Worm (Caenorhabditis elegans) whole organism, late embryonic: ENCODE data around the gene mtpn-1.

Experiments
- C38D4.7 ChIP-seq: fragments of 200-800 bp; sonication (Bioruptor generic); optimal IDR thresholded peaks from 2 replicates; lab custom pipeline; 2018; ENCODE audit warnings: mild to moderate bottlenecking, missing genetic modification characterization, moderate library complexity, missing compliant biosample characterization
- F13H6.1 ChIP-seq: sonication (generic microtip); optimal IDR thresholded peaks from 2 replicates; lab custom pipeline; 2016; ENCODE audit warnings: missing genetic modification characterization, missing compliant biosample characterization
- K02D7.2 ChIP-seq: sonication (generic microtip); optimal IDR thresholded peaks from 2 replicates; lab custom pipeline; 2017; ENCODE audit warnings: mild to moderate bottlenecking, missing genetic modification characterization, missing compliant biosample characterization
- T23F11.4 ChIP-seq: fragments of 200-800 bp; sonication (Bioruptor generic); optimal IDR thresholded peaks from 2 replicates; lab custom pipeline; 2018; ENCODE audit warnings: mild to moderate bottlenecking, missing genetic modification characterization, missing compliant biosample characterization
- Y22D7AL.16 ChIP-seq: sonication (generic microtip); optimal IDR thresholded peaks from 2 replicates; lab custom pipeline; 2016; ENCODE audit warnings: missing genetic modification characterization, missing compliant biosample characterization
- ahr-1 ChIP-seq: sonication (generic microtip); optimal IDR thresholded peaks from 2 replicates; lab custom pipeline; 2016; ENCODE audit warnings: missing genetic modification characterization, missing compliant biosample characterization
- ceh-18 ChIP-seq: sonication (generic microtip); optimal IDR thresholded peaks from 2 replicates; lab custom pipeline; 2016; ENCODE audit warnings: missing genetic modification characterization, missing compliant biosample characterization
- ceh-2 ChIP-seq: sonication (generic microtip); optimal IDR thresholded peaks from 2 replicates; lab custom pipeline; 2016; ENCODE audit warnings: missing genotype, missing genetic modification characterization, missing compliant biosample characterization
- ceh-22 ChIP-seq: sonication (generic microtip); optimal IDR thresholded peaks from 2 replicates; lab custom pipeline; 2017; ENCODE audit warnings: missing biosample characterization, missing genetic modification characterization
- ceh-24 ChIP-seq: sonication (generic microtip); optimal IDR thresholded peaks from 2 replicates; lab custom pipeline; 2016; ENCODE audit warnings: mild to moderate bottlenecking, missing genetic modification characterization, missing compliant biosample characterization
- ceh-45 ChIP-seq: fragments of 200-800 bp; sonication (Bioruptor generic); IDR thresholded peaks from 2 replicates; pipeline ENCODE4 v1.3.6; 2022; ENCODE audit warnings: missing genetic modification reagents, missing genetic modification characterization, missing compliant biosample characterization
- ceh-48 ChIP-seq: sonication (generic microtip); optimal IDR thresholded peaks from 2 replicates; lab custom pipeline; 2016; ENCODE audit warnings: missing genetic modification characterization, inconsistent platforms, missing compliant biosample characterization
- ceh-6 ChIP-seq: fragments of 200-800 bp; sonication (Bioruptor generic); optimal IDR thresholded peaks from 2 replicates; lab custom pipeline; 2018; ENCODE audit warnings: mild to moderate bottlenecking, missing genetic modification characterization, missing compliant biosample characterization
- ceh-9 ChIP-seq: sonication (generic microtip); optimal IDR thresholded peaks from 2 replicates; lab custom pipeline; 2016; ENCODE audit warnings: mild to moderate bottlenecking, missing genetic modification characterization, inconsistent platforms, missing compliant biosample characterization
- che-1 ChIP-seq: sonication (generic microtip); optimal IDR thresholded peaks from 2 replicates; lab custom pipeline; 2016; ENCODE audit warnings: mild to moderate bottlenecking, missing genetic modification characterization, missing compliant biosample characterization
- elt-2 ChIP-seq: sonication (generic microtip); optimal IDR thresholded peaks from 2 replicates; lab custom pipeline; 2016; ENCODE audit warnings: missing genetic modification reagents, missing genetic modification characterization, missing compliant biosample characterization
- elt-4 ChIP-seq: sonication (generic microtip); optimal IDR thresholded peaks from 2 replicates; lab custom pipeline; 2016; ENCODE audit warnings: missing genetic modification characterization, missing compliant biosample characterization
- fkh-10 ChIP-seq: fragments of 150-350 bp; optimal IDR thresholded peaks from 2 replicates; lab custom pipeline; 2014; ENCODE audit warnings: missing biosample characterization, missing genetic modification reagents, missing genetic modification characterization
- hlh-30 ChIP-seq: sonication (generic microtip); optimal IDR thresholded peaks from 2 replicates; lab custom pipeline; 2017; ENCODE audit warnings: antibody characterized with exemption, missing genetic modification characterization, missing compliant biosample characterization; ENCODE audit not compliant: insufficient read depth
- hlh-6 ChIP-seq: sonication (generic microtip); optimal IDR thresholded peaks from 2 replicates; lab custom pipeline; 2016; ENCODE audit warnings: missing genotype, missing genetic modification characterization, missing compliant biosample characterization
- lim-6 ChIP-seq: sonication (generic microtip); optimal IDR thresholded peaks from 2 replicates; lab custom pipeline; 2016; ENCODE audit warnings: missing genetic modification characterization, missing compliant biosample characterization
- lin-11 ChIP-seq: fragments of 200-800 bp; sonication (Bioruptor generic); optimal IDR thresholded peaks from 2 replicates; lab custom pipeline; 2018; ENCODE audit warnings: mild to moderate bottlenecking, missing genetic modification characterization, missing compliant biosample characterization
- mec-3 ChIP-seq: sonication (generic microtip); optimal IDR thresholded peaks from 2 replicates; lab custom pipeline; 2016; ENCODE audit warnings: borderline replicate concordance, missing genetic modification characterization, missing compliant biosample characterization
- nfya-1 ChIP-seq: sonication (generic microtip); optimal IDR thresholded peaks from 2 replicates; lab custom pipeline; 2017; ENCODE audit warnings: missing genetic modification characterization, mild to moderate bottlenecking, missing compliant biosample characterization, antibody characterized with exemption, moderate library complexity
- nhr-11 ChIP-seq: fragments of 150-350 bp; optimal IDR thresholded peaks from 2 replicates; lab custom pipeline; 2014; ENCODE audit warnings: missing biosample characterization, missing genetic modification characterization
- nhr-232 ChIP-seq: sonication (generic microtip); optimal IDR thresholded peaks from 2 replicates; lab custom pipeline; 2016; ENCODE audit warnings: missing genetic modification characterization, missing compliant biosample characterization
- npax-4 ChIP-seq: sonication (generic microtip); optimal IDR thresholded peaks from 2 replicates; lab custom pipeline; 2016; ENCODE audit warnings: missing genetic modification characterization, missing compliant biosample characterization
- pag-3 ChIP-seq: sonication (generic microtip); optimal IDR thresholded peaks from 2 replicates; lab custom pipeline; 2016; ENCODE audit warnings: missing compliant biosample characterization, missing genetic modification characterization, borderline replicate concordance
- pha-2 ChIP-seq: sonication (generic microtip); optimal IDR thresholded peaks from 2 replicates; lab custom pipeline; 2017; ENCODE audit warnings: mild to moderate bottlenecking, missing genetic modification characterization, missing compliant biosample characterization
- pqm-1 ChIP-seq: sonication (generic microtip); optimal IDR thresholded peaks from 2 replicates; lab custom pipeline; 2016; ENCODE audit warnings: missing genetic modification characterization, missing compliant biosample characterization
- tbx-7 ChIP-seq: sonication (generic microtip); optimal IDR thresholded peaks from 2 replicates; lab custom pipeline; 2016; ENCODE audit warnings: missing genotype, missing genetic modification characterization, missing compliant biosample characterization
- ttx-3 ChIP-seq: sonication (generic microtip); optimal IDR thresholded peaks from 2 replicates; lab custom pipeline; 2016; ENCODE audit warnings: missing genetic modification reagents, missing genetic modification characterization, missing compliant biosample characterization
- unc-3 ChIP-seq, 2 experiments: fragments of 200-800 bp in 1 of 2; sonication (Bioruptor generic) in 1 of 2; sonication (generic microtip) in 1 of 2; conservative IDR thresholded peaks in 1 of 2; optimal IDR thresholded peaks in 1 of 2; 2 replicates each; pipeline versions ENCODE4 v1.3.6 to Lab custom; 2016 to 2022; ENCODE audit warnings: missing compliant biosample characterization in 2 of 2, missing genetic modification characterization in 2 of 2, missing genetic modification reagents in 1 of 2
- unc-55 ChIP-seq: sonication (generic microtip); optimal IDR thresholded peaks from 2 replicates; lab custom pipeline; 2017; ENCODE audit warnings: missing biosample characterization, missing genetic modification reagents, missing genetic modification characterization
- unc-86 ChIP-seq: sonication (generic microtip); optimal IDR thresholded peaks from 2 replicates; lab custom pipeline; 2016; ENCODE audit warnings: missing genetic modification characterization, missing compliant biosample characterization
- ztf-16 ChIP-seq: sonication (generic microtip); optimal IDR thresholded peaks from 2 replicates; lab custom pipeline; 2017; ENCODE audit warnings: missing genetic modification characterization, missing compliant biosample characterization

mtpn-1 gene

ce11 chrX:2403724-2404123, 3.5 kb upstream of the mtpn-1 start, which contains the start of gene C43H6.4:
TSS of gene C43H6.4 (plus strand) at chrX:2404024.
- TF ChIP-seq ceh-2 (tag; lab: Kevin White, UChicago) (no peak), ceh-6 (GFP tag; lab: Kevin White, UChicago) (no peak), unc-55 (GFP tag; lab: Kevin White, UChicago) (no peak), elt-2 (no peak), nhr-232 (tag; lab: Kevin White, UChicago) (no peak), nfya-1 (tag; lab: Kevin White, UChicago) (no peak), T23F11.4 (GFP tag; lab: Kevin White, UChicago) (no peak), ceh-48 (tag; lab: Kevin White, UChicago) (no peak)

DNA sequence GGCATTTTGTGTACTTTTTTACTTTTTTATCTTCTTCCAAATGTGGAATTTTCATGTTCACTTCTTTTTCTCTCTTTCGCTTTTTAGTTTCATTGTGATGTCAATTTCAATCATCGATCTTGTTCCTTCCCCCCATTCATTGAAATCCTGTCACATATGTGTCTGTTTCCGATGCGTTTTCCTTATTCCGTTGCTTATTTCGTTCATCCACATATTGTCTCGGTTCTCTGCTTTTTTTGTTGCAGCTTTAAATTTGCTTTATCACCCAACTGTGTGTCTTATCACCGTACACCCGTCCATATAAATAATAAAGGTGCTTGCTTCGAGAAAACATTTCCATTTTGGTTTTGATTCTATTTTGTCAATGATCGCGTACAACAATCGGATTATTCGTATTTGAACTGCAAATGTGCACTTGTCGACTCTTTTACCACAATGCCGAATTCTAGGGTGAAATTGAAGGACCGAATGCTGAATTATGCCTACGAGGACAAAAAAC, 2.0 kb downstream of the mtpn-1 start, which contains the start of the genes C43H6.12 and trpp-12:
Gene C43H6.12 (plus strand): TSS at position 365 of the 499 bp plus-strand sequence.
Gene trpp-12 (plus strand): TSS at position 449 of the 499 bp plus-strand sequence.
- no peak for TF ChIP-seq ttx-3 (tag; lab: Kevin White, UChicago)
- no peak for TF ChIP-seq tbx-7 (tag; lab: Kevin White, UChicago)
- no peak for TF ChIP-seq fkh-10
- TF ChIP-seq lim-6 (tag; lab: Kevin White, UChicago) = no peak
- no peak for TF ChIP-seq unc-86 (tag; lab: Kevin White, UChicago)

- TF ChIP-seq ceh-48 (tag; lab: Kevin White, UChicago) (no peak), lin-11 (no peak), elt-4 (no peak), che-1 (no peak), ceh-2 (tag; lab: Kevin White, UChicago) (no peak), ceh-24 (tag; lab: Kevin White, UChicago) (no peak), nhr-11 (tag; lab: Kevin White, UChicago) (no peak)
These were observed 3.7 kb downstream of the mtpn-1 start for ce11 chrX:2410978-2411377.

DNA sequence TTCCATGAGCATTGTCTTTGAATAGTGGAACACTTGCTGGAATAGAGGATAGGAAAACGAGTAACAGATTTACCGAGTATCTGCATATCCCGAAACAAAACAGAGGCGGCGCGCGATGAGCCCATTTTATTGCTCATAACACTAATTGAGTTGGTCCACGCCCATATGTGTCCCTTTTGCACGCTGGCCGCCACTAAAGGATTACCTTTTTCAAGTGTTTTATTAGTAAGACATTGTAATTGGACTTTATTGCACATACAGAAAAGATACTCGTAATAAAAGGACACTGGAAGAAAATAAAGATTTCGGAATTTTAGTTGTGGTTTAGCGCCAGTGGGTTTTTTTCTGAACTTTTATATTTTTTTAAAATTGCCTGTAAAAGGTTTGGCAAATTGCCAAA, 6.0 kb downstream of the mtpn-1 start, which contains the start of gene hlh-15:
Gene hlh-15 (minus strand): TSS at position 101 of the 400 bp plus-strand sequence.
- TF ChIP-seq mec-3 (tag; lab: Kevin White, UChicago) (no peak), che-1 (no peak)
- TF ChIP-seq, all 69 proteins: peak for 0

DNA sequence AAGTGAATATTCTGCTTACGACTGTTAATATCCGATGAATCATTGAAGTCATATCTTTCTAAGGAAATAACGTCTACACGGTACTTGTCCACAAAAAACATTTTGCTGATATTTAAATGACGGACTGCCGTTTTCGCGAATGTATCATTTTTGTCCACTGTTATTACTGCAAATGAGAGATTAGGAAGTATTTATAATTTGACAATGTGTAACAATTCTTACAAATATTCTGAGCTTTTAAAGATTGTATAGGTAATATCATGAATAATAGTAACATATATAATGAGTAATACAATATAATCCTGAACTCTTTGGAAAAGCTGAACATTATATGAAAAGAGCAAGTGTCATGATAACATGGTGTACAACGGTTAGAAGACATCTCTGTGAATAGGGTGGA, 12.5 kb downstream of the mtpn-1 start, which contains the start of gene glr-7:
Gene glr-7 (minus strand): TSS at position 101 of the 400 bp plus-strand sequence.
- TF ChIP-seq Y22D7AL.16 (tag; lab: Kevin White, UChicago) = no peak
- no peak for TF ChIP-seq C38D4.7 (GFP tag; lab: Kevin White, UChicago)
- no peak for TF ChIP-seq pha-2 (tag; lab: Kevin White, UChicago)
- no peak for TF ChIP-seq ztf-16 (tag; lab: Kevin White, UChicago)
- TF ChIP-seq lin-11 = no peak
- TF ChIP-seq lim-6 (tag; lab: Kevin White, UChicago) = no peak
- TF ChIP-seq ahr-1 (tag; lab: Kevin White, UChicago) = no peak
- TF ChIP-seq npax-4 = no peak
- TF ChIP-seq, all 69 proteins: peak for 0

DNA sequence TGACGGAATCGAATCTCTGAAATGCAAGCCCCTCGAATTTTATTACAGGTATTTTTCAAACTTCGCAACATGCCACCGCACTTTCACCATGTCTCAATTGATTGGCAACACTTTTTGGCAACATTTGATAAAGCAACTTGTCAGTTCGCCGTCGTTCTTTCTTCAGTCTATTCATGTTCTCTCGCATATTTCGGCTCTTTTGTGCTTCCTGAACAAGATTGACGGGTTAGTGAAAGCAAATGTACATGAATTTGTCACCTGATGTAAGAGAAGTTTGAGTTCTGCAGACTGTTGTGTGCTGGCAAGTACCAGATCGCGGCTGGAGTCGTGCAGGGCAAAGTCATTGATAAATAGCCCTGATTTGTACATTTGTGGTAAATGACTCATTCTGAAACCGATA, 14.9 kb downstream of the mtpn-1 start:
- no peak for TF ChIP-seq K02D7.2
- TF ChIP-seq hlh-30 (tag; lab: Kevin White, UChicago) = no peak
- no peak for TF ChIP-seq nhr-232 (tag; lab: Kevin White, UChicago)
- no peak for TF ChIP-seq hlh-6

DNA sequence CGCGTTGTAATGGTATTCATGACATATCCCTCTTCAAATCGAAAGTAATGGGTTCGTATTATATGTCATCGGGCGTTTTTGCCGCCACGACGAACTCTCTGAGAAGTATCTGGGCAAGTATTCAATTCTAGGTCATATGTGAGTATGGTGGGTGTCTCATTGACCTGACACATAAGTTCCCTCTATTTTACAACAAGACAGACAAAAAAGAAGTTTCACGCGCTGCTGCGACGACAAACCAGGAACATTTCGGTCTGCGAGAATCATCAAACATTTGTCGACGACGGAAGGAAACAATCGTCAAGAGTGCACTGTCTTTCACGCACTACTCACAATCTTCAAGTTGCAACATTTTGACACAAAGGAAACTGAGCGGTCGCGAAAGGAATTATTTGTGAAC, 18.0 kb downstream of the mtpn-1 start:
- TF ChIP-seq pqm-1 (no peak), ceh-9 (tag; lab: Kevin White, UChicago) (no peak), ceh-45 (no peak), F13H6.1 (tag; lab: Kevin White, UChicago) (no peak), ceh-22 (tag; lab: Kevin White, UChicago) (no peak), unc-3 (GFP tag; conservative IDR thresholded peaks at IDR 0.05; lab: Robert Waterston, UW) (no peak), unc-3 (tag; optimal IDR thresholded peaks at IDR 0.05; lab: Kevin White, UChicago) (no peak), mec-3 (tag; lab: Kevin White, UChicago) (no peak), pag-3 (no peak), ceh-18 (tag; lab: Kevin White, UChicago) (no peak)
- TF ChIP-seq, all 69 proteins: peak for 0
